Fruit fly (Drosophila melanogaster) whole organism, wandering third instar larva: Measurements from ENCODE around the gene mgr.

Experiments
- Abd-B ChIP-seq: fragments of >200 bp; optimal IDR thresholded peaks from 2 replicates; lab custom pipeline; 2017; ENCODE audit warnings: missing biosample characterization, missing genetic modification characterization
- CG32264 ChIP-seq: fragments of 200-800 bp; sonication (Bioruptor generic); optimal IDR thresholded peaks from 2 replicates; lab custom pipeline; 2016; ENCODE audit warnings: missing biosample characterization, missing genetic modification characterization
- CG9705 ChIP-seq: fragments of 200-800 bp; sonication (Bioruptor generic); optimal IDR thresholded peaks from 2 replicates; lab custom pipeline; 2018; ENCODE audit warnings: missing biosample characterization, mild to moderate bottlenecking, missing genetic modification characterization
- CrebA ChIP-seq: fragments of 200-800 bp; sonication (Bioruptor generic); optimal IDR thresholded peaks from 2 replicates; lab custom pipeline; 2016; ENCODE audit warnings: missing biosample characterization, mild to moderate bottlenecking, missing genetic modification characterization, borderline replicate concordance
- HLH106 ChIP-seq: fragments of 200-800 bp; optimal IDR thresholded peaks from 3 replicates; lab custom pipeline; 2019; ENCODE audit warnings: missing biosample characterization, mild to moderate bottlenecking, missing genetic modification characterization, moderate library complexity
- Hr78 ChIP-seq: fragments of >200 bp; optimal IDR thresholded peaks from 2 replicates; lab custom pipeline; 2017; ENCODE audit warnings: missing biosample characterization, missing genetic modification characterization
- Hr83 ChIP-seq: fragments of 200-300 bp; sonication (Bioruptor generic); optimal IDR thresholded peaks from 2 replicates; lab custom pipeline; 2016; ENCODE audit warnings: missing biosample characterization, mild to moderate bottlenecking, missing genetic modification characterization, moderate library complexity; ENCODE audit not compliant: poor library complexity, severe bottlenecking
- Mio ChIP-seq: sonication (Bioruptor generic); optimal IDR thresholded peaks from 2 replicates; lab custom pipeline; 2016; ENCODE audit warnings: missing biosample characterization, missing genetic modification characterization
- Myc ChIP-seq: fragments of >200 bp; optimal IDR thresholded peaks from 2 replicates; lab custom pipeline; 2017
- N ChIP-seq: fragments of >200 bp; optimal IDR thresholded peaks from 2 replicates; lab custom pipeline; 2018; ENCODE audit warnings: missing biosample characterization, missing external identifiers, missing genetic modification characterization
- OdsH ChIP-seq: fragments of 200-800 bp; sonication (Bioruptor generic); optimal IDR thresholded peaks from 2 replicates; lab custom pipeline; 2016; ENCODE audit warnings: missing biosample characterization, mild to moderate bottlenecking, missing genetic modification characterization
- Rel ChIP-seq, 2 experiments: fragments of 200-800 bp; sonication (Bioruptor generic) in 1 of 2; optimal IDR thresholded peaks; 2 replicates in 1 of 2; 3 replicates in 1 of 2; lab custom pipeline; 2016 to 2019; ENCODE audit warnings: mild to moderate bottlenecking in 2 of 2, missing biosample characterization in 2 of 2, missing genetic modification characterization in 2 of 2, moderate library complexity in 1 of 2
- Vsx2 ChIP-seq: fragments of 200-300, 225-300 bp; sonication (Bioruptor generic); optimal IDR thresholded peaks from 2 replicates; lab custom pipeline; 2018; ENCODE audit warnings: missing biosample characterization, missing genetic modification characterization; ENCODE audit not compliant: partially characterized antibody
- brk ChIP-seq: fragments of 200-800 bp; sonication (Bioruptor generic); optimal IDR thresholded peaks from 2 replicates; lab custom pipeline; 2016; ENCODE audit warnings: missing biosample characterization, mild to moderate bottlenecking, missing genetic modification characterization
- dl ChIP-seq, 2 experiments: fragments of 175-275, 200-275 bp in 1 of 2; fragments of 200-275 bp in 1 of 2; sonication (Bioruptor generic); optimal IDR thresholded peaks; lab custom pipeline; 2018; ENCODE audit warnings: mild to moderate bottlenecking in 2 of 2, missing biosample characterization in 2 of 2, missing genetic modification characterization in 2 of 2, moderate library complexity in 2 of 2; ENCODE audit not compliant: partially characterized antibody in 2 of 2, insufficient read depth in 1 of 2
- dmrt93B ChIP-seq: fragments of 200-800 bp; sonication (Bioruptor generic); optimal IDR thresholded peaks from 2 replicates; lab custom pipeline; 2018; ENCODE audit warnings: missing biosample characterization, mild to moderate bottlenecking, missing genetic modification characterization
- dsf ChIP-seq: sonication (Bioruptor generic); optimal IDR thresholded peaks from 2 replicates; lab custom pipeline; 2016; ENCODE audit warnings: missing biosample characterization, missing genetic modification characterization, borderline replicate concordance
- ey ChIP-seq: fragments of 200-800 bp; sonication (Bioruptor generic); optimal IDR thresholded peaks from 2 replicates; lab custom pipeline; 2016; ENCODE audit warnings: missing biosample characterization, missing genetic modification characterization
- foxo ChIP-seq, 2 experiments: fragments of 200-800 bp; sonication (Bioruptor generic); optimal IDR thresholded peaks; 2 replicates in 1 of 2; 3 replicates in 1 of 2; lab custom pipeline; 2016 to 2017; ENCODE audit warnings: missing biosample characterization in 2 of 2, missing genetic modification characterization in 2 of 2
- fru ChIP-seq: fragments of 200-800 bp; sonication (Bioruptor generic); optimal IDR thresholded peaks from 3 replicates; lab custom pipeline; 2016; ENCODE audit warnings: missing biosample characterization, mild to moderate bottlenecking, missing genetic modification characterization
- h ChIP-seq: fragments of 200-800 bp; sonication (Bioruptor generic); optimal IDR thresholded peaks from 3 replicates; lab custom pipeline; 2016; ENCODE audit warnings: missing biosample characterization, mild to moderate bottlenecking, missing genetic modification characterization
- lola ChIP-seq: fragments of >200 bp; optimal IDR thresholded peaks from 2 replicates; lab custom pipeline; 2017; ENCODE audit warnings: missing biosample characterization, missing genetic modification characterization
- pan ChIP-seq: fragments of >200 bp; optimal IDR thresholded peaks from 2 replicates; lab custom pipeline; 2017
- psq ChIP-seq: fragments of 200-800 bp; sonication (Bioruptor generic); optimal IDR thresholded peaks from 3 replicates; lab custom pipeline; 2017; ENCODE audit warnings: missing biosample characterization, mild to moderate bottlenecking, missing genetic modification characterization, moderate library complexity
- rgr ChIP-seq: fragments of 200-800 bp; sonication (Bioruptor generic); optimal IDR thresholded peaks from 3 replicates; lab custom pipeline; 2016; ENCODE audit warnings: missing biosample characterization, mild to moderate bottlenecking, missing genetic modification characterization
- sage ChIP-seq: fragments of 200-800 bp; sonication (Bioruptor generic); optimal IDR thresholded peaks from 2 replicates; lab custom pipeline; 2016; ENCODE audit warnings: missing biosample characterization, mild to moderate bottlenecking, missing genetic modification characterization
- sv ChIP-seq: fragments of 200-800 bp; sonication (Bioruptor generic); optimal IDR thresholded peaks from 3 replicates; lab custom pipeline; 2016; ENCODE audit warnings: missing biosample characterization, missing genetic modification characterization
- tai ChIP-seq: sonication (Bioruptor generic); optimal IDR thresholded peaks from 2 replicates; lab custom pipeline; 2016; ENCODE audit warnings: missing biosample characterization, missing genetic modification characterization
- usp ChIP-seq: fragments of >200 bp; optimal IDR thresholded peaks from 2 replicates; lab custom pipeline; 2017; ENCODE audit warnings: missing biosample characterization, missing genetic modification characterization
- woc ChIP-seq: sonication (Bioruptor generic); optimal IDR thresholded peaks from 2 replicates; lab custom pipeline; 2016; ENCODE audit warnings: missing biosample characterization, mild to moderate bottlenecking, missing genetic modification characterization

Gene mgr

DNA sequence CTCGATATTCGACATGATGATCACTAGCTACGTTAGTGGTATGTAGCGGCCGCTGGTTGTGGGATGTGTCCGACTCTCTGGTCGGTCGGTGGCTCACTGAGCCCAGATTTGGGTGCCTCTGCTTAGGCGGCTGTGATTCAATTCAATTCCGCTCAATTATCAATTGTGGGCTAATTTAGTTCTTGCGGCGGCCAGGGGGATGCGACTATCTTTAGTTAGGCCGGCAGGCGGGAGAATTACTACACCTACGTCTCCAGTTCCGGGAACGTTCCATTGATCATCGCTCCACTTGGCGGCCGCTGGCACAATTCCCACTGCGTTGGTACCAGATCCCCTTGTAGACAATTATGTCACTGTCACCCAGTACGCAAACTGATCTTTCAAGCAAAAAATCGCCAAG lies 8.9 kb upstream of the mgr start, which contains the start of the genes bumpel and CG45676:
TSS of gene bumpel (minus strand) at position 101 of the 400 bp plus-strand sequence.
TSS of gene CG45676 (plus strand) at position 318 of the 400 bp plus-strand sequence.
- TF ChIP-seq lola (GFP tag; lab: Kevin White, UChicago) (no peak), dmrt93B (GFP tag; lab: Kevin White, UChicago) (no peak), rgr (no peak)

dm6 chr3R:11412371-11412770 lies 2.7 kb upstream of the mgr start, which contains the start of gene Ipo9:
Gene Ipo9 (plus strand): TSS chr3R:11412522.
- TF ChIP-seq Mio (GFP tag; lab: Kevin White, UChicago) (no peak), Abd-B (GFP tag; lab: Kevin White, UChicago) (no peak), OdsH (GFP tag; lab: Kevin White, UChicago) (no peak), N (GFP tag; lab: Kevin White, UChicago) (no peak)

dm6 chr3R:11407733-11408134 lies 1.9 kb downstream of the mgr start, which contains the start of gene mRpL40:
Gene mRpL40 (plus strand): TSS chr3R:11407918.
- no peak for TF ChIP-seq usp (GFP tag; lab: Kevin White, UChicago)
- TF ChIP-seq HLH106, result no peak
- TF ChIP-seq dmrt93B (GFP tag; lab: Kevin White, UChicago), result no peak
- no peak for TF ChIP-seq Myc (lab: Kevin White, UChicago)
- TF ChIP-seq dl (GFP tag; optimal IDR thresholded peaks at IDR 0.05; lab: Kevin White, UChicago; ENCODE audit: insufficient read depth in 1 of 2, partially characterized antibody in 2 of 2), result no peak
- TF ChIP-seq Rel (GFP tag; optimal IDR thresholded peaks at IDR 0.05; lab: Kevin White, UChicago), result no peak
- no peak for TF ChIP-seq Rel (tag; optimal IDR thresholded peaks at IDR 0.05; lab: Kevin White, UChicago)
- TF ChIP-seq h (GFP tag; lab: Kevin White, UChicago), result no peak
- TF ChIP-seq woc (GFP tag; lab: Kevin White, UChicago), result no peak
- no peak for TF ChIP-seq rgr
- TF ChIP-seq fru (GFP tag; lab: Kevin White, UChicago), result no peak
- TF ChIP-seq Hr78 (GFP tag; lab: Kevin White, UChicago), result no peak
- no peak for TF ChIP-seq sv (GFP tag; lab: Kevin White, UChicago)
- no peak for TF ChIP-seq pan
- no peak for TF ChIP-seq CrebA (GFP tag; lab: Kevin White, UChicago)
- no peak for TF ChIP-seq dsf (GFP tag; lab: Kevin White, UChicago)
- TF ChIP-seq N (GFP tag; lab: Kevin White, UChicago), result no peak
- TF ChIP-seq Hr83 (GFP tag; lab: Kevin White, UChicago), result no peak
- TF ChIP-seq sage, result no peak
- TF ChIP-seq, all 38 proteins: peak for 0

DNA sequence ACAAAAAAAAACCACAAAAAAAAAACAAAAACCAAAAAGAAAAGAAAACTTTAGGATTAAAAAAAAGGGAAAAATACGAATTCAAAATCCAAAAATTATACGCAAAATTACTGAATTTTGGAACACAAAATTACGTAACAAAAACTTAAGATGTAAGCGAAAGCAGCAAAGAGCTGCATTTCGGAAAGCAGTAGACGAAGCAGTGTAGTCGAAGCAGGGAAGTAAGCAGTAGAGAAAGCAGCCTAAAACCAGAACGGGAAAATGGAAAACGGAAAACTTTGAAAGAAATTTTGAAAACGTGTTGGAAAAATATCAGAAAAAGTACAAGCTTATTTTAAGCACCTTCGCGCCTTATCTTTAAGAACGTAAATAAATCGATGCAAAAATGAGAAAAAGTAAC lies 6.8 kb downstream of the mgr start:
- TF ChIP-seq Hr83 (GFP tag; lab: Kevin White, UChicago) (no peak), ey (GFP tag; lab: Kevin White, UChicago) (no peak), foxo (GFP tag; optimal IDR thresholded peaks at IDR 0.05; lab: Kevin White, UChicago) (no peak), CG9705 (GFP tag; lab: Kevin White, UChicago) (no peak), Rel (GFP tag; optimal IDR thresholded peaks at IDR 0.05; lab: Kevin White, UChicago) (no peak), Rel (tag; optimal IDR thresholded peaks at IDR 0.05; lab: Kevin White, UChicago) (no peak), Vsx2 (GFP tag; lab: Kevin White, UChicago) (no peak), dl (GFP tag; optimal IDR thresholded peaks at IDR 0.05; lab: Kevin White, UChicago; ENCODE audit: insufficient read depth in 1 of 2, partially characterized antibody in 2 of 2) (no peak), psq (GFP tag; lab: Kevin White, UChicago) (no peak), brk (GFP tag; lab: Kevin White, UChicago) (no peak), tai (GFP tag; lab: Kevin White, UChicago) (no peak), sv (GFP tag; lab: Kevin White, UChicago) (no peak), CrebA (GFP tag; lab: Kevin White, UChicago) (no peak), Abd-B (GFP tag; lab: Kevin White, UChicago) (no peak), h (GFP tag; lab: Kevin White, UChicago) (no peak), OdsH (GFP tag; lab: Kevin White, UChicago) (no peak), fru (GFP tag; lab: Kevin White, UChicago) (no peak), CG32264 (GFP tag; lab: Kevin White, UChicago) (no peak), Mio (GFP tag; lab: Kevin White, UChicago) (no peak), sage (no peak)
